Fruit fly (Drosophila melanogaster) whole organism, pupa: ENCODE results near the gene CG9215.

Experiments used
- CG17806 ChIP-seq: fragments of 200-800 bp; sonication (Bioruptor generic); optimal IDR thresholded peaks from 2 replicates; lab custom pipeline; 2018; ENCODE audit warnings: missing biosample characterization, mild to moderate bottlenecking, missing genetic modification characterization, moderate library complexity
- CG32121 ChIP-seq: fragments of 200-800 bp; sonication (Bioruptor generic); IDR thresholded peaks from 2 replicates; pipeline ENCODE4 v1.3.6; 2022; ENCODE audit warnings: missing biosample characterization, missing genetic modification characterization
- CG8159 ChIP-seq: fragments of 200-800 bp; sonication (Bioruptor generic); optimal IDR thresholded peaks from 3 replicates; lab custom pipeline; 2018; ENCODE audit warnings: missing biosample characterization, mild to moderate bottlenecking, missing genetic modification characterization, moderate library complexity
- CG8301 ChIP-seq: fragments of 200-800 bp; sonication (Bioruptor generic); optimal IDR thresholded peaks from 2 replicates; lab custom pipeline; 2018; ENCODE audit warnings: missing biosample characterization, mild to moderate bottlenecking, missing genetic modification characterization
- D1 ChIP-seq: fragments of 200-800 bp; sonication (Bioruptor generic); optimal IDR thresholded peaks from 2 replicates; lab custom pipeline; 2018; ENCODE audit warnings: missing biosample characterization, mild to moderate bottlenecking, missing genetic modification characterization, moderate library complexity
- Pif1B ChIP-seq: fragments of 200-800 bp; sonication (Bioruptor generic); optimal IDR thresholded peaks from 3 replicates; lab custom pipeline; 2016; ENCODE audit warnings: missing biosample characterization, missing genetic modification characterization
- Snoo ChIP-seq: fragments of 200-800 bp; sonication (Bioruptor generic); optimal IDR thresholded peaks from 3 replicates; lab custom pipeline; 2017; ENCODE audit warnings: missing biosample characterization, mild to moderate bottlenecking, missing genetic modification characterization, inconsistent platforms

DNA sequence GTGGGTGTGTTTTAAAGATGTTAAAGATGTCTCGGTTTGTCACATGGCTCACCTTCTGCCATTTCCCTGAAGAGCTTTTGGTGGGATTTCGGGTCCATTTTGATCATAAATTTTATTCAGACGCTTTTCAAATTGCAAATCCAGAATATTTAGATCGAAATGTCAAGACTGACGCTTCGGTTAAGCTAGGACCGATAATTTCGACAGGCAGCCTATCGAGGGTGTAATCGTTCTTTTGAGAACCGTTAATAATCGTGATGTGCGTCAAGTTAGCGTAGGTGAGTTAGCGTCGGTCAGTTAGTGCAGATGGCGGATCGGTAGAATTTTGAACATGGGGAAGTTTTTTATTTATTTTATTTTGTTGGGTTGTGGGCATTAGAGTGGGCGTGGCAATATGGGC lies 7.1 kb downstream of the CG9215 start, which contains the start of gene CG42299:
- TF ChIP-seq Pif1B (GFP tag; lab: Kevin White, UChicago) (no peak), D1 (tag; lab: Kevin White, UChicago) (no peak), CG32121 (GFP tag; lab: Robert Waterston, UW) (no peak), CG17806 (no peak), Snoo (tag; lab: Kevin White, UChicago) (no peak), CG8301 (tag; lab: Kevin White, UChicago) (no peak), CG8159 (tag; lab: Kevin White, UChicago) (no peak)
